Worm (Caenorhabditis elegans) whole organism, mixed stage, embryonic: ENCODE measurements around the gene Y82E9BR.3.

Experiments used
- blmp-1 ChIP-seq: fragments of 150-350 bp; optimal IDR thresholded peaks from 2 replicates; lab custom pipeline; 2014; ENCODE audit warnings: missing biosample characterization, missing genetic modification characterization
- elt-3 ChIP-seq: fragments of 150-350 bp; optimal IDR thresholded peaks from 2 replicates; lab custom pipeline; 2014; ENCODE audit warnings: missing biosample characterization, missing genetic modification characterization
- lsy-2 ChIP-seq: fragments of 150-350 bp; optimal IDR thresholded peaks from 2 replicates; lab custom pipeline; 2014; ENCODE audit warnings: missing biosample characterization, missing genetic modification characterization
- nhr-76 ChIP-seq: sonication (generic microtip); optimal IDR thresholded peaks from 2 replicates; lab custom pipeline; 2017; ENCODE audit warnings: missing biosample characterization, missing genetic modification characterization
- snpc-4 ChIP-seq: fragments of 150-350 bp; optimal IDR thresholded peaks from 2 replicates; lab custom pipeline; 2014; ENCODE audit warnings: missing biosample characterization, missing genetic modification characterization
- unc-39 ChIP-seq: fragments of 150-350 bp; optimal IDR thresholded peaks from 2 replicates; lab custom pipeline; 2014; ENCODE audit warnings: missing biosample characterization, missing genetic modification characterization
- ztf-11 ChIP-seq: fragments of 150-350 bp; optimal IDR thresholded peaks from 2 replicates; lab custom pipeline; 2014; ENCODE audit warnings: missing biosample characterization, missing genetic modification characterization

DNA sequence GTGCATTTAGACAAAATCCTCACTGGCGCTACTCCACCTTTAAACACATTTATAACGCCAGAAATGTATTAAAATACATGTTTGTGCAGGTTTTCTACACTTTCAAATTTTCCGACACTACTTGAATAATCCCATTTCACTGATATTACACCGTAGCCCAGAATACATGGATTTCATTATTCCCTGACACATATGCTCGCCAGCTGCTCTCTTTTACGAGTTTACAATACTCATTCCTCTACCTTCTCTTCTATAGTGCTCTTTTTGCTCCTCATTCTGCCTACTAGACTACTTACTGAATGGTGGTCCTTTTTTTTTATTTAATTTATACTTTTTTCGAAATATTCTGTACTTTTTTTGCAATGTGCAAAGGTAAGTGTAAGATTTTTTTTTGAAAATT, 46.4 kb upstream of the Y82E9BR.3 start:
- TF ChIP-seq snpc-4 (tag; lab: Kevin White, UChicago) (no peak), elt-3 (tag; lab: Kevin White, UChicago) (no peak), nhr-76 (tag; lab: Kevin White, UChicago) (no peak), unc-39 (tag; lab: Kevin White, UChicago) (no peak), ztf-11 (tag; lab: Kevin White, UChicago) (no peak), blmp-1 (tag; lab: Kevin White, UChicago) (no peak), lsy-2 (tag; lab: Kevin White, UChicago) (no peak)
